Fruit fly (Drosophila melanogaster) whole organism, embryonic: ENCODE results near the gene CG31832.
A peak's percentile ranks its signal among the peaks of the same experiment; 100 is the strongest.

Source experiments
- Awh ChIP-seq: fragments of 200-800 bp; sonication (Bioruptor generic); IDR thresholded peaks from 2 replicates; pipeline ENCODE4, ENCODE4 v1.3.6; 2022; ENCODE audit warnings: missing biosample characterization, missing genetic modification characterization
- CG1024 ChIP-seq: fragments of 200-800 bp; sonication (Bioruptor generic); IDR thresholded peaks from 2 replicates; pipeline ENCODE4 v1.3.6; 2022; ENCODE audit warnings: missing biosample characterization, missing genetic modification characterization
- CG11695 ChIP-seq: fragments of 200-800 bp; sonication (Bioruptor generic); IDR thresholded peaks from 3 replicates; pipeline ENCODE4 v1.3.6; 2022; ENCODE audit warnings: missing biosample characterization, missing genetic modification characterization
- CG12659 ChIP-seq: fragments of 200-800 bp; sonication (Bioruptor generic); optimal IDR thresholded peaks from 3 replicates; lab custom pipeline; 2017; ENCODE audit warnings: mild to moderate bottlenecking, missing biosample characterization, missing genetic modification reagents, missing genetic modification characterization
- CG13296 ChIP-seq: fragments of 200-800 bp; sonication (Bioruptor generic); optimal IDR thresholded peaks from 3 replicates; lab custom pipeline; 2018; ENCODE audit warnings: missing biosample characterization, mild to moderate bottlenecking, missing genetic modification characterization
- CG1603 ChIP-seq: fragments of 200-800 bp; sonication (Bioruptor generic); optimal IDR thresholded peaks from 2 replicates; lab custom pipeline; 2019; ENCODE audit warnings: missing biosample characterization, mild to moderate bottlenecking, missing genetic modification characterization, moderate library complexity
- CG17328 ChIP-seq: fragments of 200-800 bp; sonication (Bioruptor generic); IDR thresholded peaks from 2 replicates; pipeline ENCODE4 v1.3.6; 2022; ENCODE audit warnings: missing biosample characterization, missing genetic modification characterization
- CG17385 ChIP-seq: fragments of 200-800 bp; sonication (Bioruptor generic); optimal IDR thresholded peaks from 3 replicates; lab custom pipeline; 2018; ENCODE audit warnings: missing biosample characterization, mild to moderate bottlenecking, missing genetic modification characterization
- CG18619 ChIP-seq: fragments of 200-800 bp; sonication (Bioruptor generic); optimal IDR thresholded peaks from 3 replicates; lab custom pipeline; 2017; ENCODE audit warnings: missing biosample characterization, mild to moderate bottlenecking, missing genetic modification characterization
- CG2129 ChIP-seq: fragments of 200-800 bp; sonication (Bioruptor generic); IDR thresholded peaks from 2 replicates; pipeline ENCODE4 v1.3.6; 2022; ENCODE audit warnings: missing biosample characterization, missing genetic modification characterization; ENCODE audit not compliant: partially characterized antibody
- CG2678 ChIP-seq: fragments of 200-800 bp; sonication (Bioruptor generic); optimal IDR thresholded peaks from 3 replicates; lab custom pipeline; 2019; ENCODE audit warnings: missing biosample characterization, mild to moderate bottlenecking, missing genetic modification characterization, moderate library complexity
- CG31365 ChIP-seq: fragments of 200-800 bp; sonication (Bioruptor generic); optimal IDR thresholded peaks from 2 replicates; lab custom pipeline; 2018; ENCODE audit warnings: missing biosample characterization, mild to moderate bottlenecking, missing genetic modification characterization
- CG3995 ChIP-seq: fragments of 200-800 bp; sonication (Bioruptor generic); optimal IDR thresholded peaks from 3 replicates; lab custom pipeline; 2016; ENCODE audit warnings: missing biosample characterization, missing genetic modification characterization
- CG4404 ChIP-seq: fragments of 200-800 bp; sonication (Bioruptor generic); IDR thresholded peaks from 2 replicates; pipeline ENCODE4 v1.3.6; 2022; ENCODE audit warnings: missing biosample characterization, missing genetic modification characterization
- CG4707 ChIP-seq: fragments of 200-800 bp; sonication (Bioruptor generic); optimal IDR thresholded peaks from 2 replicates; lab custom pipeline; 2018; ENCODE audit warnings: missing biosample characterization, mild to moderate bottlenecking, missing genetic modification characterization, moderate library complexity
- CG8281 ChIP-seq: fragments of 200-800 bp; sonication (Bioruptor generic); optimal IDR thresholded peaks from 2 replicates; lab custom pipeline; 2018; ENCODE audit warnings: missing biosample characterization, mild to moderate bottlenecking, missing genetic modification characterization, moderate library complexity
- CG8388 ChIP-seq: fragments of 200-800 bp; sonication (Bioruptor generic); optimal IDR thresholded peaks from 2 replicates; lab custom pipeline; 2019; ENCODE audit warnings: missing biosample characterization, mild to moderate bottlenecking, missing genetic modification characterization, moderate library complexity
- CG8478 ChIP-seq: fragments of >200 bp; optimal IDR thresholded peaks from 2 replicates; lab custom pipeline; 2018
- CG9817 ChIP-seq: fragments of 200-800 bp; sonication (Bioruptor generic); optimal IDR thresholded peaks from 2 replicates; lab custom pipeline; 2018; ENCODE audit warnings: missing biosample characterization, mild to moderate bottlenecking, missing genetic modification characterization, moderate library complexity
- D19A ChIP-seq: fragments of 200-800 bp; optimal IDR thresholded peaks from 3 replicates; lab custom pipeline; 2019; ENCODE audit warnings: missing biosample characterization, mild to moderate bottlenecking, missing genetic modification characterization, moderate library complexity
- Dek ChIP-seq: fragments of 200-800 bp; sonication (Bioruptor generic); optimal IDR thresholded peaks from 3 replicates; lab custom pipeline; 2019; ENCODE audit warnings: missing biosample characterization, mild to moderate bottlenecking, missing genetic modification characterization, moderate library complexity
- Doc3 ChIP-seq: fragments of 200-800 bp; sonication (Bioruptor generic); IDR thresholded peaks from 3 replicates; pipeline ENCODE4 v1.3.6; 2022; ENCODE audit warnings: missing biosample characterization, missing genetic modification characterization; ENCODE audit not compliant: partially characterized antibody
- Fer3 ChIP-seq: fragments of 200-800 bp; sonication (Bioruptor generic); optimal IDR thresholded peaks from 2 replicates; lab custom pipeline; 2018; ENCODE audit warnings: missing biosample characterization, mild to moderate bottlenecking, missing genetic modification characterization, moderate library complexity
- Gsc ChIP-seq: fragments of 200-800 bp; sonication (Bioruptor generic); IDR thresholded peaks from 2 replicates; pipeline ENCODE4 v1.3.6; 2022; ENCODE audit warnings: missing biosample characterization, missing genetic modification characterization
- Hr51 ChIP-seq, 2 experiments: fragments of 200-800 bp; sonication (Bioruptor generic); optimal IDR thresholded peaks; 2 replicates in 1 of 2; 3 replicates in 1 of 2; lab custom pipeline; 2016 to 2018; ENCODE audit warnings: missing biosample characterization in 2 of 2, missing genetic modification characterization in 2 of 2, mild to moderate bottlenecking in 1 of 2, moderate library complexity in 1 of 2
- Kr ChIP-seq: fragments of 200-800 bp; sonication (Bioruptor generic); optimal IDR thresholded peaks from 2 replicates; lab custom pipeline; 2017; ENCODE audit warnings: missing biosample characterization, mild to moderate bottlenecking, missing genetic modification characterization
- Lim3 ChIP-seq: fragments of 200-800 bp; sonication (Bioruptor generic); IDR thresholded peaks from 2 replicates; pipeline ENCODE4 v1.3.6; 2022; ENCODE audit warnings: missing biosample characterization, missing genetic modification characterization
- NFAT ChIP-seq: fragments of 200-800 bp; sonication (Bioruptor generic); IDR thresholded peaks from 2 replicates; pipeline ENCODE4 v1.3.6; 2022; ENCODE audit warnings: missing biosample characterization, missing genetic modification characterization
- Side ChIP-seq: fragments of 200-800 bp; sonication (Bioruptor generic); optimal IDR thresholded peaks from 2 replicates; lab custom pipeline; 2016; ENCODE audit warnings: missing biosample characterization, missing genetic modification characterization
- Spps ChIP-seq: fragments of 200-800 bp; sonication (Bioruptor generic); optimal IDR thresholded peaks from 2 replicates; lab custom pipeline; 2018; ENCODE audit warnings: missing biosample characterization, mild to moderate bottlenecking, missing genetic modification characterization
- Sry-δ ChIP-seq: fragments of 200-800 bp; sonication (Bioruptor generic); optimal IDR thresholded peaks from 2 replicates; lab custom pipeline; 2016; ENCODE audit warnings: missing biosample characterization, missing genetic modification characterization
- Ssrp ChIP-seq: fragments of 200-800 bp; sonication (Bioruptor generic); optimal IDR thresholded peaks from 2 replicates; lab custom pipeline; 2018; ENCODE audit warnings: missing biosample characterization, mild to moderate bottlenecking, missing genetic modification characterization, moderate library complexity
- Stat92E ChIP-seq, 3 experiments: fragments of >200 bp in 2 of 3; fragments of 200-800 bp in 1 of 3; sonication (Bioruptor generic) in 1 of 3; optimal IDR thresholded peaks; 2 replicates each; lab custom pipeline; 2017 to 2019; ENCODE audit warnings: missing biosample characterization in 3 of 3, missing genetic modification characterization in 3 of 3, mild to moderate bottlenecking in 1 of 3, moderate library complexity in 1 of 3
- Trl ChIP-seq, 3 experiments: fragments of >200 bp in 2 of 3; fragments of 200-800 bp in 1 of 3; sonication (Bioruptor generic) in 1 of 3; optimal IDR thresholded peaks; 2 replicates in 1 of 3; 3 replicates in 2 of 3; lab custom pipeline; 2016 to 2017; ENCODE audit warnings: missing biosample characterization in 1 of 3, missing genetic modification characterization in 1 of 3
- az2 ChIP-seq: fragments of 200-800 bp; sonication (Bioruptor generic); optimal IDR thresholded peaks from 3 replicates; lab custom pipeline; 2016; ENCODE audit warnings: missing biosample characterization, missing genetic modification characterization
- chm ChIP-seq: fragments of 200-800 bp; sonication (Bioruptor generic); IDR thresholded peaks from 2 replicates; pipeline ENCODE4 v1.3.6; 2022; ENCODE audit warnings: missing biosample characterization, missing genetic modification characterization
- jigr1 ChIP-seq: fragments of 200-800 bp; sonication (Bioruptor generic); IDR thresholded peaks from 3 replicates; pipeline ENCODE4 v1.3.6; 2022; ENCODE audit warnings: missing biosample characterization, missing genetic modification characterization
- mam ChIP-seq: fragments of 200-800 bp; sonication (Bioruptor generic); optimal IDR thresholded peaks from 3 replicates; lab custom pipeline; 2016; ENCODE audit warnings: missing biosample characterization, missing genetic modification characterization
- nom ChIP-seq: fragments of 200-800 bp; sonication (Bioruptor generic); optimal IDR thresholded peaks from 2 replicates; lab custom pipeline; 2017; ENCODE audit warnings: missing biosample characterization, missing genetic modification characterization, mild to moderate bottlenecking, moderate library complexity, missing genetic modification reagents
- pho ChIP-seq: fragments of 200-800 bp; sonication (Bioruptor generic); optimal IDR thresholded peaks from 2 replicates; lab custom pipeline; 2016; ENCODE audit warnings: missing biosample characterization, missing genetic modification characterization
- rib ChIP-seq: fragments of 200-800 bp; sonication (Bioruptor generic); IDR thresholded peaks from 2 replicates; pipeline ENCODE4 v1.3.6; 2022; ENCODE audit warnings: missing biosample characterization, missing genetic modification characterization
- row ChIP-seq: fragments of 200-800 bp; sonication (Bioruptor generic); IDR thresholded peaks from 3 replicates; pipeline ENCODE4 v1.3.6; 2022; ENCODE audit warnings: missing biosample characterization, missing genetic modification characterization
- scrt ChIP-seq: fragments of 200-800 bp; sonication (Bioruptor generic); optimal IDR thresholded peaks from 2 replicates; lab custom pipeline; 2018; ENCODE audit warnings: missing biosample characterization, mild to moderate bottlenecking, missing genetic modification characterization, moderate library complexity
- slou ChIP-seq: fragments of 200-800 bp; sonication (Bioruptor generic); optimal IDR thresholded peaks from 3 replicates; lab custom pipeline; 2016; ENCODE audit warnings: missing biosample characterization, missing genetic modification characterization
- sr ChIP-seq: fragments of 200-800 bp; sonication (Bioruptor generic); IDR thresholded peaks from 3 replicates; pipeline ENCODE4 v1.3.6; 2022; ENCODE audit warnings: missing biosample characterization, missing genetic modification characterization
- trh ChIP-seq: fragments of 200-800 bp; sonication (Bioruptor generic); optimal IDR thresholded peaks from 2 replicates; lab custom pipeline; 2016; ENCODE audit warnings: missing biosample characterization, missing genetic modification characterization
- twi ChIP-seq: fragments of 200-800 bp; optimal IDR thresholded peaks from 2 replicates; lab custom pipeline; 2019; ENCODE audit warnings: missing biosample characterization, mild to moderate bottlenecking, missing genetic modification characterization, moderate library complexity
- vfl ChIP-seq: fragments of 200-800 bp; sonication (Bioruptor generic); optimal IDR thresholded peaks from 2 replicates; lab custom pipeline; 2016; ENCODE audit warnings: missing biosample characterization, missing genetic modification characterization
- vnd ChIP-seq: fragments of 200-800 bp; sonication (Bioruptor generic); IDR thresholded peaks from 3 replicates; pipeline ENCODE4 v1.3.6; 2022; ENCODE audit warnings: missing biosample characterization, missing genetic modification characterization; ENCODE audit not compliant: partially characterized antibody
- zfh2 ChIP-seq: fragments of 200-800 bp; sonication (Bioruptor generic); optimal IDR thresholded peaks from 2 replicates; lab custom pipeline; 2016; ENCODE audit warnings: missing biosample characterization, missing genetic modification characterization

The CG31832 gene

DNA sequence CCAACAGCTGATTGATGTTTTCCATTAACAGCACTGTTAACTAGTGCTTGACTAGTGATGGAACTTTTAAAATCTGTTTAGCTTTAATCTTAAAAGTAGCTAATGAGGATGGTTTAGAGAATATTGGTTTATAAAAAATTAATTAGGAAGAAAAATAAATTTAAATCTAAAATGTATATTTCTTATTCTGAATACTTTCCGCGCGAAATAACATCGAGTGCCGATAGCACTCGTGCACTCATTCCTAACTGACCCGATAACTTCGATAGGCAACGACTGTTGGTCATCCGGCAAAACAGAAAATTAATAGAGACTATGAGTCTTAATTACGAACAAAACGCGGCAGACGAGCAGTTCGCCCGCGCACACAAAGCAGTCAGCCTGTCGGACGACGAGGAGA, 21.8 kb downstream of the CG31832 start, which contains the start of the genes THG and Rnmt (continued):
- TF ChIP-seq az2 (GFP tag; lab: Kevin White, UChicago) (peak; percentile 86), CG13296 (peak; percentile 68), row (GFP tag; lab: Robert Waterston, UW) (peak; percentile 94), CG12659 (peak; percentile 87), scrt (GFP tag; lab: Kevin White, UChicago) (peak; percentile 48), Fer3 (tag; lab: Kevin White, UChicago) (peak; percentile 78), sr (GFP tag; lab: Robert Waterston, UW) (peak; percentile 11; the same call in 1 of the 3 replicates), CG1603 (tag; lab: Kevin White, UChicago) (peak; percentile 71), CG8478 (lab: Kevin White, UChicago) (no peak), CG2129 (GFP tag; lab: Robert Waterston, UW) (peak; percentile 87), Kr (GFP tag; lab: Kevin White, UChicago) (no peak), CG8281 (tag; lab: Kevin White, UChicago) (peak; percentile 1), CG3995 (peak; percentile 50), mam (GFP tag; lab: Kevin White, UChicago) (peak; percentile 74), CG4707 (GFP tag; lab: Kevin White, UChicago) (peak; percentile 20), pho (GFP tag; lab: Kevin White, UChicago) (peak; percentile 67), Sry-δ (peak; percentile 91), Spps (tag; lab: Kevin White, UChicago) (peak; percentile 62), rib (peak; percentile 73), vnd (peak; percentile 82), Side (GFP tag; lab: Kevin White, UChicago) (peak; percentile 57), Awh (GFP tag; lab: Robert Waterston, UW) (peak; percentile 73), jigr1 (GFP tag; lab: Robert Waterston, UW) (0 out of 3 replicates have a peak, but pooled peaks have one; percentile 37), Ssrp (tag; lab: Kevin White, UChicago) (peak; percentile 76), Lim3 (peak; percentile 38; the same call in 1 of the 2 replicates), Gsc (GFP tag; lab: Robert Waterston, UW) (no peak), Trl (optimal IDR thresholded peaks at IDR 0.05; lab: Kevin White, UChicago) (no peak), Trl (GFP tag; optimal IDR thresholded peaks at IDR 0.05; lab: Kevin White, UChicago) (peak; percentile 69), chm (GFP tag; lab: Robert Waterston, UW) (peak; percentile 65; the same call in 1 of the 2 replicates), Hr51 (GFP tag; optimal IDR thresholded peaks at IDR 0.05; lab: Kevin White, UChicago) (peak; percentile 76 to 79), trh (GFP tag; lab: Kevin White, UChicago) (peak; percentile 58), D19A (peak; percentile 60), CG1024 (GFP tag; lab: Robert Waterston, UW) (peak; percentile 70), NFAT (peak; percentile 84), Stat92E (GFP tag; optimal IDR thresholded peaks at IDR 0.05; lab: Kevin White, UChicago) (peak in 1 of 3 experiments; percentile 60), Dek (tag; lab: Kevin White, UChicago) (peak; percentile 73), CG4404 (GFP tag; lab: Robert Waterston, UW) (peak; percentile 78), Doc3 (GFP tag; lab: Robert Waterston, UW) (peak; percentile 85), CG17385 (peak; percentile 77), slou (GFP tag; lab: Kevin White, UChicago) (peak; percentile 43), nom (GFP tag; lab: Kevin White, UChicago) (peak; percentile 34), zfh2 (GFP tag; lab: Kevin White, UChicago) (peak; percentile 65), twi (tag; lab: Kevin White, UChicago) (peak; percentile 79), CG11695 (GFP tag; lab: Robert Waterston, UW) (peak; percentile 69; the same call in 2 of the 3 replicates), CG8388 (GFP tag; lab: Kevin White, UChicago) (peak; percentile 81), CG9817 (peak; percentile 90), CG2678 (tag; lab: Kevin White, UChicago) (peak; percentile 81), CG31365 (tag; lab: Kevin White, UChicago) (no peak), vfl (GFP tag; lab: Kevin White, UChicago) (peak; percentile 71), CG18619 (GFP tag; lab: Kevin White, UChicago) (peak; percentile 69), CG17328 (GFP tag; lab: Robert Waterston, UW) (peak; percentile 86)
